Fruit fly (Drosophila melanogaster) whole organism, embryonic: Measurements from ENCODE around the gene CG14406.

ENCODE experiments used
- Blimp-1 ChIP-seq: fragments of 200-800 bp; sonication (Bioruptor generic); optimal IDR thresholded peaks from 3 replicates; lab custom pipeline; 2018; ENCODE audit warnings: missing biosample characterization, missing genetic modification characterization, mild to moderate bottlenecking, moderate library complexity, missing genetic modification reagents
- CG10274 ChIP-seq: fragments of 200-800 bp; sonication (Bioruptor generic); optimal IDR thresholded peaks from 3 replicates; lab custom pipeline; 2017; ENCODE audit warnings: missing biosample characterization, mild to moderate bottlenecking, missing genetic modification characterization
- CG10431 ChIP-seq: fragments of 200-800 bp; sonication (Bioruptor generic); optimal IDR thresholded peaks from 3 replicates; lab custom pipeline; 2018; ENCODE audit warnings: missing biosample characterization, mild to moderate bottlenecking, missing genetic modification characterization
- CG10565 ChIP-seq: fragments of 200-800 bp; sonication (Bioruptor generic); optimal IDR thresholded peaks from 3 replicates; lab custom pipeline; 2016; ENCODE audit warnings: missing biosample characterization, mild to moderate bottlenecking, missing genetic modification characterization
- CG11093 ChIP-seq: fragments of 200-800 bp; sonication (Bioruptor generic); IDR thresholded peaks from 3 replicates; pipeline ENCODE4 v1.3.6; 2022; ENCODE audit warnings: missing biosample characterization, missing genetic modification characterization
- CG12155 ChIP-seq: fragments of 200-800 bp; sonication (Bioruptor generic); optimal IDR thresholded peaks from 3 replicates; lab custom pipeline; 2016; ENCODE audit warnings: missing biosample characterization, missing genetic modification characterization
- CG14014 ChIP-seq: fragments of 200-800 bp; sonication (Bioruptor generic); IDR thresholded peaks from 2 replicates; pipeline ENCODE4 v1.3.6; 2022; ENCODE audit warnings: missing biosample characterization, missing genetic modification characterization
- CG14667 ChIP-seq: fragments of 200-800 bp; sonication (Bioruptor generic); IDR thresholded peaks from 2 replicates; pipeline ENCODE4 v1.3.6; 2022; ENCODE audit warnings: missing biosample characterization, missing genetic modification characterization
- CG16779 ChIP-seq: fragments of 200-800 bp; sonication (Bioruptor generic); IDR thresholded peaks from 2 replicates; pipeline ENCODE4 v1.3.6; 2022; ENCODE audit warnings: missing biosample characterization, missing genetic modification characterization
- CG16815 ChIP-seq: fragments of 200-800 bp; sonication (Bioruptor generic); optimal IDR thresholded peaks from 3 replicates; lab custom pipeline; 2017; ENCODE audit warnings: missing biosample characterization, mild to moderate bottlenecking, missing genetic modification characterization
- CG2129 ChIP-seq: fragments of 200-800 bp; sonication (Bioruptor generic); IDR thresholded peaks from 2 replicates; pipeline ENCODE4 v1.3.6; 2022; ENCODE audit warnings: missing biosample characterization, missing genetic modification characterization; ENCODE audit not compliant: partially characterized antibody
- CG2875 ChIP-seq: fragments of 200-800 bp; sonication (Bioruptor generic); optimal IDR thresholded peaks from 2 replicates; lab custom pipeline; 2017; ENCODE audit warnings: missing biosample characterization, mild to moderate bottlenecking, missing genetic modification characterization, missing genetic modification reagents
- CG30403 ChIP-seq: fragments of 200-800 bp; sonication (Bioruptor generic); optimal IDR thresholded peaks from 3 replicates; lab custom pipeline; 2016; ENCODE audit warnings: missing biosample characterization, missing genetic modification characterization
- CG33557 ChIP-seq: fragments of 200-800 bp; sonication (Bioruptor generic); optimal IDR thresholded peaks from 2 replicates; lab custom pipeline; 2019; ENCODE audit warnings: missing biosample characterization, mild to moderate bottlenecking, missing genetic modification characterization, moderate library complexity
- CG3407 ChIP-seq: fragments of 200-800 bp; sonication (Bioruptor generic); optimal IDR thresholded peaks from 2 replicates; lab custom pipeline; 2018; ENCODE audit warnings: missing biosample characterization, mild to moderate bottlenecking, missing genetic modification characterization
- CG43689 ChIP-seq: fragments of 200-800 bp; sonication (Bioruptor generic); IDR thresholded peaks from 2 replicates; pipeline ENCODE4 v1.3.6; 2022; ENCODE audit warnings: missing biosample characterization, missing genetic modification characterization
- CG4707 ChIP-seq: fragments of 200-800 bp; sonication (Bioruptor generic); optimal IDR thresholded peaks from 2 replicates; lab custom pipeline; 2018; ENCODE audit warnings: missing biosample characterization, mild to moderate bottlenecking, missing genetic modification characterization, moderate library complexity
- CG5180 ChIP-seq: fragments of 200-800 bp; sonication (Bioruptor generic); optimal IDR thresholded peaks from 3 replicates; lab custom pipeline; 2017; ENCODE audit warnings: missing biosample characterization, missing genetic modification characterization, mild to moderate bottlenecking, moderate library complexity, missing genetic modification reagents
- CG6272 ChIP-seq: fragments of 200-800 bp; sonication (Bioruptor generic); IDR thresholded peaks from 2 replicates; pipeline ENCODE4 v1.3.6; 2022; ENCODE audit warnings: missing biosample characterization, missing genetic modification characterization
- CG6683 ChIP-seq: fragments of 200-800 bp; sonication (Bioruptor generic); optimal IDR thresholded peaks from 2 replicates; lab custom pipeline; 2017; ENCODE audit warnings: missing biosample characterization, mild to moderate bottlenecking, missing genetic modification characterization, missing genetic modification reagents
- CG8924 ChIP-seq: fragments of 200-800 bp; optimal IDR thresholded peaks from 3 replicates; lab custom pipeline; 2019; ENCODE audit warnings: missing biosample characterization, mild to moderate bottlenecking, missing genetic modification characterization, moderate library complexity
- Dref ChIP-seq: fragments of 200-800 bp; sonication (Bioruptor generic); IDR thresholded peaks from 2 replicates; pipeline ENCODE4 v1.3.6; 2022; ENCODE audit warnings: missing biosample characterization, missing genetic modification characterization
- E2f2 ChIP-seq: fragments of 200-800 bp; sonication (Bioruptor generic); IDR thresholded peaks from 2 replicates; pipeline ENCODE4 v1.3.6; 2022; ENCODE audit warnings: missing biosample characterization, missing genetic modification characterization
- Ets97D ChIP-seq: fragments of 200-800 bp; sonication (Bioruptor generic); optimal IDR thresholded peaks from 3 replicates; lab custom pipeline; 2016; ENCODE audit warnings: missing biosample characterization, missing genetic modification characterization
- H2.0 ChIP-seq: fragments of 200-800 bp; sonication (Bioruptor generic); IDR thresholded peaks from 2 replicates; pipeline ENCODE4 v1.3.6; 2022; ENCODE audit warnings: missing biosample characterization, missing genetic modification characterization
- Hand ChIP-seq: fragments of 200-800 bp; sonication (Bioruptor generic); optimal IDR thresholded peaks from 2 replicates; lab custom pipeline; 2017; ENCODE audit warnings: mild to moderate bottlenecking, missing biosample characterization, missing genetic modification reagents, missing genetic modification characterization
- Meics ChIP-seq: fragments of 200-800 bp; sonication (Bioruptor generic); optimal IDR thresholded peaks from 2 replicates; lab custom pipeline; 2017; ENCODE audit warnings: missing biosample characterization, mild to moderate bottlenecking, missing genetic modification characterization
- Myb ChIP-seq: fragments of 200-800 bp; sonication (Bioruptor generic); optimal IDR thresholded peaks from 2 replicates; lab custom pipeline; 2016; ENCODE audit warnings: missing biosample characterization, missing genetic modification characterization
- NFAT ChIP-seq: fragments of 200-800 bp; sonication (Bioruptor generic); IDR thresholded peaks from 2 replicates; pipeline ENCODE4 v1.3.6; 2022; ENCODE audit warnings: missing biosample characterization, missing genetic modification characterization
- Pdp1 ChIP-seq, 2 experiments: fragments of 200-800 bp; sonication (Bioruptor generic); optimal IDR thresholded peaks; 3 replicates each; lab custom pipeline; 2016; ENCODE audit warnings: missing biosample characterization in 2 of 2, missing genetic modification characterization in 2 of 2, mild to moderate bottlenecking in 1 of 2, moderate library complexity in 1 of 2
- Scr ChIP-seq: fragments of 200-800 bp; sonication (Bioruptor generic); IDR thresholded peaks from 2 replicates; pipeline ENCODE4 v1.3.6; 2022; ENCODE audit warnings: missing biosample characterization, missing genetic modification characterization; ENCODE audit not compliant: partially characterized antibody
- Sin3A ChIP-seq: fragments of >200 bp; optimal IDR thresholded peaks from 2 replicates; lab custom pipeline; 2018
- Sry-δ ChIP-seq: fragments of 200-800 bp; sonication (Bioruptor generic); optimal IDR thresholded peaks from 2 replicates; lab custom pipeline; 2016; ENCODE audit warnings: missing biosample characterization, missing genetic modification characterization
- ab ChIP-seq: fragments of 200-800 bp; sonication (Bioruptor generic); optimal IDR thresholded peaks from 2 replicates; lab custom pipeline; 2016; ENCODE audit warnings: missing biosample characterization, missing genetic modification characterization
- ac ChIP-seq: fragments of 200-800 bp; sonication (Bioruptor generic); optimal IDR thresholded peaks from 3 replicates; lab custom pipeline; 2017; ENCODE audit warnings: missing biosample characterization, mild to moderate bottlenecking, missing genetic modification characterization
- chm ChIP-seq: fragments of 200-800 bp; sonication (Bioruptor generic); IDR thresholded peaks from 2 replicates; pipeline ENCODE4 v1.3.6; 2022; ENCODE audit warnings: missing biosample characterization, missing genetic modification characterization
- crc ChIP-seq: fragments of 200-800 bp; sonication (Bioruptor generic); optimal IDR thresholded peaks from 2 replicates; lab custom pipeline; 2016; ENCODE audit warnings: missing biosample characterization, missing genetic modification characterization
- cwo ChIP-seq: fragments of 200-800 bp; sonication (Bioruptor generic); optimal IDR thresholded peaks from 3 replicates; lab custom pipeline; 2017; ENCODE audit warnings: missing biosample characterization, missing genetic modification characterization, mild to moderate bottlenecking, moderate library complexity, missing genetic modification reagents
- dmrt11E ChIP-seq: fragments of 200-800 bp; sonication (Bioruptor generic); optimal IDR thresholded peaks from 3 replicates; lab custom pipeline; 2018; ENCODE audit warnings: missing biosample characterization, mild to moderate bottlenecking, missing genetic modification characterization, moderate library complexity
- esg ChIP-seq: fragments of 200-800 bp; sonication (Bioruptor generic); conservative IDR thresholded peaks from 2 replicates; pipeline ENCODE4 v1.3.6; 2022; ENCODE audit warnings: missing biosample characterization, missing genetic modification characterization
- fd3F ChIP-seq: fragments of 200-800 bp; sonication (Bioruptor generic); optimal IDR thresholded peaks from 2 replicates; lab custom pipeline; 2018; ENCODE audit warnings: missing biosample characterization, mild to moderate bottlenecking, missing genetic modification characterization, moderate library complexity
- fu2 ChIP-seq: fragments of 200-800 bp; sonication (Bioruptor generic); optimal IDR thresholded peaks from 2 replicates; lab custom pipeline; 2016; ENCODE audit warnings: missing biosample characterization, missing genetic modification characterization
- nerfin-1 ChIP-seq: fragments of 200-800 bp; sonication (Bioruptor generic); optimal IDR thresholded peaks from 3 replicates; lab custom pipeline; 2019; ENCODE audit warnings: missing biosample characterization, mild to moderate bottlenecking, missing genetic modification characterization, moderate library complexity
- pita ChIP-seq: fragments of 200-800 bp; sonication (Bioruptor generic); optimal IDR thresholded peaks from 2 replicates; lab custom pipeline; 2017; ENCODE audit warnings: missing biosample characterization, mild to moderate bottlenecking, missing genetic modification characterization
- pum ChIP-seq: fragments of 200-800 bp; sonication (Bioruptor generic); optimal IDR thresholded peaks from 2 replicates; lab custom pipeline; 2016; ENCODE audit warnings: missing biosample characterization, missing genetic modification characterization
- ranshi ChIP-seq: fragments of 200-800 bp; sonication (Bioruptor generic); IDR thresholded peaks from 2 replicates; pipeline ENCODE4 v1.3.6; 2022; ENCODE audit warnings: missing biosample characterization, missing genetic modification characterization
- sens ChIP-seq: fragments of 200-800 bp; sonication (Bioruptor generic); peaks from one replicate; lab custom pipeline; 2016; ENCODE audit warnings: missing biosample characterization, missing genetic modification characterization
- shn ChIP-seq: fragments of 200-800 bp; sonication (Bioruptor generic); optimal IDR thresholded peaks from 3 replicates; lab custom pipeline; 2016; ENCODE audit warnings: missing biosample characterization, missing genetic modification characterization
- slbo ChIP-seq: fragments of 200-800 bp; sonication (Bioruptor generic); IDR thresholded peaks from 2 replicates; pipeline ENCODE4 v1.3.6; 2022; ENCODE audit warnings: missing biosample characterization, missing genetic modification characterization
- trh ChIP-seq: fragments of 200-800 bp; sonication (Bioruptor generic); optimal IDR thresholded peaks from 2 replicates; lab custom pipeline; 2016; ENCODE audit warnings: missing biosample characterization, missing genetic modification characterization

The CG14406 gene

dm6 chrX:14882536-14883118 lies 28.0 kb downstream of the CG14406 start, which contains the start of the genes CG45064 and CG45065 (continued):
- TF ChIP-seq CG10431 (GFP tag; lab: Kevin White, UChicago) (peak; percentile 70), sens (GFP tag; lab: Kevin White, UChicago) (peak; percentile 98), Pdp1 (GFP tag; optimal IDR thresholded peaks at IDR 0.05; lab: Kevin White, UChicago) (peak; percentile 72 to 73), Hand (GFP tag; lab: Kevin White, UChicago) (peak; percentile 31), Blimp-1 (GFP tag; lab: Kevin White, UChicago) (peak; percentile 100), Scr (GFP tag; lab: Robert Waterston, UW) (no peak), CG43689 (GFP tag; lab: Robert Waterston, UW) (no peak), CG4707 (peak; percentile 78), chm (no peak), CG2129 (GFP tag; lab: Robert Waterston, UW) (no peak), ranshi (GFP tag; lab: Robert Waterston, UW) (peak; percentile 77), dmrt11E (tag; lab: Kevin White, UChicago) (peak; percentile 26), CG16779 (GFP tag; lab: Robert Waterston, UW) (0 out of 2 replicates have a peak, but pooled peaks have one; percentile 38), CG10565 (GFP tag; lab: Kevin White, UChicago) (peak; percentile 14), Meics (GFP tag; lab: Kevin White, UChicago) (peak; percentile 73), cwo (GFP tag; lab: Kevin White, UChicago) (peak; percentile 66), CG14667 (GFP tag; lab: Robert Waterston, UW) (peak; percentile 46; the same call in 1 of the 2 replicates), CG10274 (GFP tag; lab: Kevin White, UChicago) (peak; percentile 50), CG12155 (GFP tag; lab: Kevin White, UChicago) (peak; percentile 67), Sin3A (lab: Kevin White, UChicago) (no peak), CG16815 (GFP tag; lab: Kevin White, UChicago) (peak; percentile 20), H2.0 (GFP tag; lab: Robert Waterston, UW) (peak; percentile 85), trh (peak; percentile 16), fd3F (peak; percentile 24), slbo (GFP tag; lab: Robert Waterston, UW) (peak; percentile 77), ac (GFP tag; lab: Kevin White, UChicago) (no peak), CG6272 (GFP tag; lab: Robert Waterston, UW) (peak; percentile 48), CG14014 (GFP tag; lab: Robert Waterston, UW) (peak; percentile 62), fu2 (peak; percentile 67), Myb (GFP tag; lab: Kevin White, UChicago) (peak; percentile 63), CG30403 (GFP tag; lab: Kevin White, UChicago) (peak; percentile 85), CG33557 (GFP tag; lab: Kevin White, UChicago) (no peak), CG11093 (GFP tag; lab: Robert Waterston, UW) (peak; percentile 76), CG2875 (GFP tag; lab: Kevin White, UChicago) (peak; percentile 80), NFAT (GFP tag; lab: Robert Waterston, UW) (0 out of 2 replicates have a peak, but pooled peaks have one; percentile 22), CG6683 (GFP tag; lab: Kevin White, UChicago) (peak; percentile 64), CG8924 (tag; lab: Kevin White, UChicago) (peak; percentile 88), esg (GFP tag; lab: Robert Waterston, UW) (peak; percentile 84), Sry-δ (GFP tag; lab: Kevin White, UChicago) (peak; percentile 42), ab (peak; percentile 35), crc (GFP tag; lab: Kevin White, UChicago) (peak; percentile 72), E2f2 (GFP tag; lab: Robert Waterston, UW) (peak; percentile 45; the same call in 1 of the 2 replicates), nerfin-1 (tag; lab: Kevin White, UChicago) (peak; percentile 84), CG5180 (GFP tag; lab: Kevin White, UChicago) (peak; percentile 78), pum (GFP tag; lab: Kevin White, UChicago) (peak; percentile 86), pita (no peak), shn (GFP tag; lab: Kevin White, UChicago) (peak; percentile 55), Dref (GFP tag; lab: Robert Waterston, UW) (no peak), CG3407 (GFP tag; lab: Kevin White, UChicago) (peak; percentile 74), Ets97D (GFP tag; lab: Kevin White, UChicago) (peak; percentile 51)
